Worm (Caenorhabditis elegans) whole organism, dauer: ENCODE data around the gene R10E4.6.

Experiments
- unc-62 ChIP-seq: sonication (generic microtip); optimal IDR thresholded peaks from 2 replicates; lab custom pipeline; 2017; ENCODE audit warnings: missing biosample characterization, missing genetic modification reagents, missing genetic modification characterization

R10E4.6 gene

DNA sequence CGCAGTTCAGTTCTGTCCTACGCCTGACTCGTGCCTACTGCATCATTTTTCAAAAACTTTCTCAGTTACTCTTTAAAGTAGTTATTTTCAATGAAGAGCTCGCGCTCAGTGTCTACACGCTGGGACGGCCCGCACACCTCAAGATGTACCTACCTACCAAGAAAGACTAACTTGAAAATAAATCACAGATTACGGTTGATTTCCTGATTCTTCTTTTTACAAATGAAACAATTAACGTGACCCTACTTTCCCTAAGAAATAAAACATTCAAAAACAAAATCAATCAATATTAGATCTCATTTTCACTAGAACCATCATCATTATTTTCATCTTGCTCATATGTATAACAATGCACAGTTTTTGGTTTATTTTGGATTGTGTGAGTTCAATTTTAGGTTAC is 28.2 kb downstream of the R10E4.6 start, which contains the start of gene H38K22.7:
H38K22.7 (plus strand) TSS at position 301 of the 400 bp plus-strand sequence.
- TF ChIP-seq unc-62 (GFP tag; lab: Kevin White, UChicago), result no peak

ce11 chrIII:4323120-4323519 is 29.9 kb downstream of the R10E4.6 start:
- TF ChIP-seq unc-62 (GFP tag; lab: Kevin White, UChicago), result no peak

ce11 chrIII:4323859-4324258 is 30.7 kb downstream of the R10E4.6 start, which contains the start of gene H38K22.9:
TSS of gene H38K22.9 (plus strand) at chrIII:4324159.
- no peak for TF ChIP-seq unc-62 (GFP tag; lab: Kevin White, UChicago)

DNA sequence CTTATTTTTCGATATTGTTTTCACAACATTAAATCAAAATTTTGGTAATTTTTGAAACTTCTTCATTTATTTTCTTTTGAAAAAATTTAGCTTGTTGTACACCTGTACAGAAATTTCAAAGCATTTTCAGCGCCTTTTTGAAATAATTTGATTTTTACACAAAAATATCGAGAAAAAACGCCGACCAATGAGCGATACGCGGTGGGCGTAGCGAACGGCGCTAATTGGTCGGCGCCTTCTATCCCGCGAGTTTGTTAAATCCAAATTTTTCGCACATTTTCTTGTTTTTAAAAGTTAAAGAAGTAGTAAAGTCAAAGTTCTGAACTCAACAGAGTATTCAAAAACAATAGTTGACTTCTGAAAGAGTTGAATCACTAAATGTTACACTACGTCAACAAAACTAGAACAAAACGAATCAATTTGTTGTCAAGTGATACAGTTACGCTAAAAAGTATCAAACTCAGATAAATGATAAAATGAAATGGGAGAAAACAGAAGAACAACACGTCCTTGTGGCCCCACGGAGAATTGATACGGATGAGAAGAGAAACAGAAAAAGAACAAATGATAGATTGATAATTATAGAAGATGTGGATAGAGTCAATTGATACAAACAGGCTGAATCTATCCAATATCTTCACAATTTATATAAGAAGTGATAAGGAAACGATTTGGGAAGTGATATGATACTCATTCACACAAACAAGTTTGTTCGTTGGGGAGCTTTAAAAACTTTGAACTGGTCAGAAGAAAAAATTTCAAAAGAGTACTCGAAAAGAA is 35.2 kb downstream of the R10E4.6 start:
- no peak for TF ChIP-seq unc-62 (GFP tag; lab: Kevin White, UChicago)

DNA sequence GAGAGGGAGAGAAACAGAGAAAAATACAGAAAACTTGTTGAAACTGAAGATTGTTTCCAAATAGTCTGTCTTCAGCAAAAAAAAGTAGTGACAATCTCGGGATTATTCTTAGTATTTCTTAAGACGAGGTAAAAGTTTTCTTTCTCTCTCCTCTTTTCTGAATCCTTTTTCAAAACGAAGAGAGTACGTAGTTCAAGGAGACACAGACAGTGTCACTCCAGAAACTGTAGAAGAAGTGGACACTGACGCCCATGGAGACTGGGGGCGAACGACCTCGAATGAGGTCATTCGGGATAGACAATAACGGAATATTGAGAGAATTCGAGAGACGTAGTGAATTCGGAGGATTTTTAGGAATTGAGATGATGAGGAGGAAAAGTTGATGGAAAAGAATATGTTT is 37.8 kb downstream of the R10E4.6 start, which contains the start of gene gly-6:
gly-6 (minus strand) TSS at position 245 of the 400 bp plus-strand sequence.
- TF ChIP-seq unc-62 (GFP tag; lab: Kevin White, UChicago), result no peak

- no peak for TF ChIP-seq unc-62 (GFP tag; lab: Kevin White, UChicago)
These were observed 39.4 kb downstream of the R10E4.6 start, which contains the start of gene cdk-12 for ce11 chrIII:4332543-4333042. TSS of gene cdk-12 (plus strand) at chrIII:4332992.

DNA sequence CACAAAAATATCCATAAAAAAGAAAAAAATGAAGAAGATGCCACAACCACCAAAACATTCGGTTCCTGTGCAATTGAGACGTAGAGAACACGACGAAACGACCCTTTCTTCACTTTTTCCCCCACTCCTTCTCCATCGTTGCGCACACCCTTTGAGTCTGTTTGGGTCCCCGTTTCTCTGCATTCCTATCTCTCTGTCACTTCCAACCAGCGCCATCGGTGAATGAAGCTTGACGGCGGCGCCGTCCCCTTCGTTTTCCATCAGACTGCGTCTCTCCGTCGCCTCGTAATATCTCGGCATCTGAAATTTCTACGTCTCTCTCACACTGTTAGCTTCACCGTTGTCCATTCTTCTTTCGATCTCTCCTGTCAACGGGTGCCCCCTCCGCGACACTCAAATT is 42.4 kb downstream of the R10E4.6 start:
- no peak for TF ChIP-seq unc-62 (GFP tag; lab: Kevin White, UChicago)

- TF ChIP-seq unc-62 (GFP tag; lab: Kevin White, UChicago), result no peak
These were observed 49.9 kb downstream of the R10E4.6 start, which contains the start of the genes B0285.3 and lcmt-1 for ce11 chrIII:4343070-4343469. TSS of gene B0285.3 (minus strand) at chrIII:4343336. TSS of gene lcmt-1 (plus strand) at chrIII:4343446.
